Fruit fly (Drosophila melanogaster) whole organism, adult: ENCODE data around the gene Dnah3.

Experiments used
- CG11617 ChIP-seq: fragments of 200-800 bp; sonication (Bioruptor generic); optimal IDR thresholded peaks from 2 replicates; lab custom pipeline; 2017; ENCODE audit warnings: mild to moderate bottlenecking, missing biosample characterization, missing genetic modification reagents, missing genetic modification characterization
- CG12768 ChIP-seq: fragments of 200-800 bp; sonication (Bioruptor generic); optimal IDR thresholded peaks from 2 replicates; lab custom pipeline; 2017; ENCODE audit warnings: missing biosample characterization, missing genetic modification characterization, mild to moderate bottlenecking, moderate library complexity, missing genetic modification reagents
- CG14711 ChIP-seq: fragments of 200-800 bp; sonication (Bioruptor generic); optimal IDR thresholded peaks from 2 replicates; lab custom pipeline; 2018; ENCODE audit warnings: missing biosample characterization, mild to moderate bottlenecking, missing genetic modification characterization, moderate library complexity
- CG1620 ChIP-seq: fragments of 200-800 bp; sonication (Bioruptor generic); optimal IDR thresholded peaks from 2 replicates; lab custom pipeline; 2016; ENCODE audit warnings: missing biosample characterization, missing genetic modification characterization
- CG33017 ChIP-seq: fragments of 200-800 bp; sonication (Bioruptor generic); optimal IDR thresholded peaks from 2 replicates; lab custom pipeline; 2018; ENCODE audit warnings: missing biosample characterization, mild to moderate bottlenecking, missing genetic modification characterization, moderate library complexity
- CG5204 ChIP-seq: fragments of 200-800 bp; sonication (Bioruptor generic); optimal IDR thresholded peaks from 2 replicates; lab custom pipeline; 2016; ENCODE audit warnings: missing biosample characterization, missing genetic modification characterization
- CG7045 ChIP-seq: fragments of 200-800 bp; sonication (Bioruptor generic); optimal IDR thresholded peaks from 2 replicates; lab custom pipeline; 2017; ENCODE audit warnings: missing biosample characterization, mild to moderate bottlenecking, missing genetic modification characterization
- CG7101 ChIP-seq: fragments of 200-800 bp; sonication (Bioruptor generic); optimal IDR thresholded peaks from 2 replicates; lab custom pipeline; 2018; ENCODE audit warnings: missing biosample characterization, mild to moderate bottlenecking, missing genetic modification characterization, moderate library complexity
- Clk ChIP-seq: fragments of 200-800 bp; sonication (Bioruptor generic); optimal IDR thresholded peaks from 2 replicates; lab custom pipeline; 2017; ENCODE audit warnings: missing biosample characterization, missing genetic modification characterization
- Crg-1 ChIP-seq: fragments of 200-800 bp; sonication (Bioruptor generic); optimal IDR thresholded peaks from 2 replicates; lab custom pipeline; 2016; ENCODE audit warnings: missing biosample characterization, missing genetic modification characterization
- Hr96 ChIP-seq: fragments of 200-800 bp; sonication (Bioruptor generic); optimal IDR thresholded peaks from 2 replicates; lab custom pipeline; 2016; ENCODE audit warnings: missing biosample characterization, missing genetic modification characterization
- Mnt ChIP-seq: fragments of 200-800 bp; sonication (Bioruptor generic); optimal IDR thresholded peaks from 2 replicates; lab custom pipeline; 2016; ENCODE audit warnings: missing biosample characterization, mild to moderate bottlenecking, missing genetic modification characterization
- bab1 ChIP-seq: fragments of 200-800 bp; sonication (Bioruptor generic); optimal IDR thresholded peaks from 3 replicates; lab custom pipeline; 2019; ENCODE audit warnings: missing biosample characterization, mild to moderate bottlenecking, missing genetic modification characterization, moderate library complexity
- cic ChIP-seq: fragments of 200-800 bp; sonication (Bioruptor generic); optimal IDR thresholded peaks from 2 replicates; lab custom pipeline; 2017; ENCODE audit warnings: missing biosample characterization, mild to moderate bottlenecking, missing genetic modification characterization, moderate library complexity
- cnc ChIP-seq, 2 experiments: fragments of >200 bp; optimal IDR thresholded peaks; 2 replicates each; lab custom pipeline; 2017
- kay ChIP-seq: fragments of 200-800 bp; sonication (Bioruptor generic); peaks from one replicate; lab custom pipeline; 2016; ENCODE audit warnings: missing biosample characterization, missing genetic modification characterization, borderline replicate concordance
- ovo ChIP-seq: fragments of 200-800 bp; sonication (Bioruptor generic); optimal IDR thresholded peaks from 2 replicates; lab custom pipeline; 2016; ENCODE audit warnings: missing biosample characterization, missing genetic modification characterization
- pad ChIP-seq: fragments of 200-800 bp; sonication (Bioruptor generic); optimal IDR thresholded peaks from 3 replicates; lab custom pipeline; 2017; ENCODE audit warnings: missing biosample characterization, missing genetic modification characterization, mild to moderate bottlenecking, moderate library complexity, missing genetic modification reagents
- tj ChIP-seq: fragments of 200-800 bp; sonication (Bioruptor generic); optimal IDR thresholded peaks from 3 replicates; lab custom pipeline; 2017; ENCODE audit warnings: missing biosample characterization, mild to moderate bottlenecking, missing genetic modification characterization, moderate library complexity
- toe ChIP-seq: fragments of 200-800 bp; sonication (Bioruptor generic); optimal IDR thresholded peaks from 2 replicates; lab custom pipeline; 2016; ENCODE audit warnings: missing biosample characterization, missing genetic modification characterization

Gene Dnah3

dm6 chr3L:4860969-4861368, at the start of gene Dnah3:
Gene Dnah3 (plus strand): TSS chr3L:4861269.
- TF ChIP-seq ovo (GFP tag; lab: Kevin White, UChicago) (no peak), Crg-1 (GFP tag; lab: Kevin White, UChicago) (no peak), CG33017 (tag; lab: Kevin White, UChicago) (no peak), CG1620 (GFP tag; lab: Kevin White, UChicago) (no peak), pad (no peak), kay (GFP tag; lab: Kevin White, UChicago) (no peak), CG7045 (GFP tag; lab: Kevin White, UChicago) (no peak), toe (GFP tag; lab: Kevin White, UChicago) (no peak), Hr96 (no peak), CG5204 (GFP tag; lab: Kevin White, UChicago) (no peak), CG7101 (no peak), cic (no peak), Mnt (no peak), CG14711 (tag; lab: Kevin White, UChicago) (no peak), cnc (optimal IDR thresholded peaks at IDR 0.05; lab: Kevin White, UChicago) (no peak), tj (GFP tag; lab: Kevin White, UChicago) (no peak), CG12768 (GFP tag; lab: Kevin White, UChicago) (no peak), Clk (GFP tag; lab: Kevin White, UChicago) (no peak)

dm6 chr3L:4814184-4814583, 46.9 kb upstream of the Dnah3 start:
- TF ChIP-seq cnc (optimal IDR thresholded peaks at IDR 0.05; lab: Kevin White, UChicago) (no peak), CG14711 (tag; lab: Kevin White, UChicago) (no peak), toe (GFP tag; lab: Kevin White, UChicago) (no peak), CG33017 (tag; lab: Kevin White, UChicago) (no peak), CG7045 (GFP tag; lab: Kevin White, UChicago) (no peak), CG7101 (no peak), Clk (GFP tag; lab: Kevin White, UChicago) (no peak), Hr96 (no peak), bab1 (GFP tag; lab: Kevin White, UChicago) (no peak), Mnt (no peak), CG1620 (GFP tag; lab: Kevin White, UChicago) (no peak), tj (GFP tag; lab: Kevin White, UChicago) (no peak), cic (no peak), Crg-1 (GFP tag; lab: Kevin White, UChicago) (no peak), pad (no peak), kay (GFP tag; lab: Kevin White, UChicago) (no peak)

- peak; percentile 80 for TF ChIP-seq ovo (GFP tag; lab: Kevin White, UChicago)
- TF ChIP-seq CG14711 (tag; lab: Kevin White, UChicago), result peak; percentile 84
- TF ChIP-seq CG5204 (GFP tag; lab: Kevin White, UChicago), result peak; percentile 86
- peak; percentile 89 for TF ChIP-seq CG7101
- TF ChIP-seq cnc (optimal IDR thresholded peaks at IDR 0.05; lab: Kevin White, UChicago), result no peak
- TF ChIP-seq Clk (GFP tag; lab: Kevin White, UChicago), result peak; percentile 68
- TF ChIP-seq Mnt, result peak; percentile 67
- TF ChIP-seq bab1 (GFP tag; lab: Kevin White, UChicago), result peak; percentile 93
- peak; percentile 61 for TF ChIP-seq CG1620 (GFP tag; lab: Kevin White, UChicago)
- peak; percentile 89 for TF ChIP-seq CG7045 (GFP tag; lab: Kevin White, UChicago)
- TF ChIP-seq Hr96, result peak; percentile 65
- TF ChIP-seq cic, result peak; percentile 60
- peak; percentile 99 for TF ChIP-seq kay (GFP tag; lab: Kevin White, UChicago)
- TF ChIP-seq tj (GFP tag; lab: Kevin White, UChicago), result peak; percentile 74
- TF ChIP-seq CG11617 (GFP tag; lab: Kevin White, UChicago), result peak; percentile 90
- TF ChIP-seq CG33017 (tag; lab: Kevin White, UChicago), result peak; percentile 94
- peak; percentile 54 for TF ChIP-seq Crg-1 (GFP tag; lab: Kevin White, UChicago)
- peak; percentile 69 for TF ChIP-seq pad
- TF ChIP-seq CG12768 (GFP tag; lab: Kevin White, UChicago), result peak; percentile 82
- TF ChIP-seq toe (GFP tag; lab: Kevin White, UChicago), result peak; percentile 86
These were observed 36.5 kb upstream of the Dnah3 start for dm6 chr3L:4824356-4825138.

dm6 chr3L:4825584-4825983, 35.5 kb upstream of the Dnah3 start, which contains the start of the genes Dhc64C and LeuRS-m:
Gene Dhc64C (minus strand): TSS chr3L:4825687.
Gene LeuRS-m (plus strand): TSS chr3L:4825853.
- TF ChIP-seq Crg-1 (GFP tag; lab: Kevin White, UChicago) (no peak), CG5204 (GFP tag; lab: Kevin White, UChicago) (no peak), bab1 (GFP tag; lab: Kevin White, UChicago) (peak; percentile 66), toe (GFP tag; lab: Kevin White, UChicago) (peak; percentile 63), cic (peak; percentile 29), CG7101 (peak; percentile 25), Hr96 (peak; percentile 48), CG33017 (tag; lab: Kevin White, UChicago) (peak; percentile 2), ovo (GFP tag; lab: Kevin White, UChicago) (no peak), CG14711 (tag; lab: Kevin White, UChicago) (peak; percentile 23), CG7045 (GFP tag; lab: Kevin White, UChicago) (peak; percentile 5), CG1620 (GFP tag; lab: Kevin White, UChicago) (peak; percentile 53), Mnt (peak; percentile 59)

dm6 chr3L:4833491-4833890, 27.6 kb upstream of the Dnah3 start, which contains the start of gene CG13708:
Gene CG13708 (minus strand): TSS chr3L:4833591.
- TF ChIP-seq Hr96, result no peak
- no peak for TF ChIP-seq pad
- no peak for TF ChIP-seq Crg-1 (GFP tag; lab: Kevin White, UChicago)
- no peak for TF ChIP-seq bab1 (GFP tag; lab: Kevin White, UChicago)
- TF ChIP-seq cic, result no peak
- no peak for TF ChIP-seq CG11617 (GFP tag; lab: Kevin White, UChicago)
